Worm (Caenorhabditis elegans) whole organism, L2 larva: ENCODE measurements around the gene urb-1.
A peak's percentile ranks its signal among the peaks of the same experiment; 100 is the strongest.

Experiments
- Y55F3AM.14 ChIP-seq: fragments of 200-800 bp; sonication (Bioruptor generic); optimal IDR thresholded peaks from 2 replicates; lab custom pipeline; 2018; ENCODE audit warnings: mild to moderate bottlenecking, missing genetic modification characterization, missing compliant biosample characterization
- ZK546.5 ChIP-seq: sonication (generic microtip); optimal IDR thresholded peaks from 2 replicates; lab custom pipeline; 2017; ENCODE audit warnings: missing biosample characterization, missing genetic modification characterization
- blmp-1 ChIP-seq: sonication (generic microtip); optimal IDR thresholded peaks from 2 replicates; lab custom pipeline; 2017; ENCODE audit warnings: missing genetic modification characterization, mild to moderate bottlenecking, missing compliant biosample characterization, antibody characterized with exemption, moderate library complexity; ENCODE audit not compliant: insufficient read depth
- ceh-16 ChIP-seq: fragments of 150-350 bp; optimal IDR thresholded peaks from 2 replicates; lab custom pipeline; 2014; ENCODE audit warnings: missing biosample characterization, missing genetic modification characterization
- ceh-82 ChIP-seq: fragments of 150-350 bp; optimal IDR thresholded peaks from 2 replicates; lab custom pipeline; 2014; ENCODE audit warnings: missing biosample characterization, missing genetic modification characterization
- fos-1 ChIP-seq: fragments of 150-350 bp; optimal IDR thresholded peaks from 2 replicates; lab custom pipeline; 2014; ENCODE audit warnings: missing biosample characterization, missing genetic modification characterization
- lin-13 ChIP-seq: fragments of 150-350 bp; optimal IDR thresholded peaks from 2 replicates; lab custom pipeline; 2014; ENCODE audit warnings: missing biosample characterization, missing genetic modification reagents, missing genetic modification characterization
- mab-5 ChIP-seq: fragments of 150-350 bp; optimal IDR thresholded peaks from 2 replicates; lab custom pipeline; 2014; ENCODE audit warnings: missing biosample characterization, missing genetic modification characterization
- nhr-23 ChIP-seq: fragments of 150-350 bp; optimal IDR thresholded peaks from 2 replicates; lab custom pipeline; 2014; ENCODE audit warnings: missing biosample characterization, missing genetic modification reagents, missing genetic modification characterization
- nhr-237 ChIP-seq: fragments of 150-350 bp; optimal IDR thresholded peaks from 2 replicates; lab custom pipeline; 2014; ENCODE audit warnings: missing biosample characterization, missing genetic modification characterization
- nhr-25 ChIP-seq: fragments of 150-350 bp; sonication (generic microtip); optimal IDR thresholded peaks from 3 replicates; lab custom pipeline; 2014; ENCODE audit warnings: missing biosample characterization, missing genetic modification characterization
- snpc-4 ChIP-seq: fragments of 150-350 bp; optimal IDR thresholded peaks from 2 replicates; lab custom pipeline; 2014; ENCODE audit warnings: missing biosample characterization, missing genetic modification characterization
- unc-62 ChIP-seq: fragments of 150-350 bp; optimal IDR thresholded peaks from 2 replicates; lab custom pipeline; 2014; ENCODE audit warnings: missing biosample characterization, missing genetic modification reagents, missing genetic modification characterization
- zag-1 ChIP-seq: fragments of 150-350 bp; optimal IDR thresholded peaks from 2 replicates; lab custom pipeline; 2014; ENCODE audit warnings: missing biosample characterization, missing genetic modification characterization

DNA sequence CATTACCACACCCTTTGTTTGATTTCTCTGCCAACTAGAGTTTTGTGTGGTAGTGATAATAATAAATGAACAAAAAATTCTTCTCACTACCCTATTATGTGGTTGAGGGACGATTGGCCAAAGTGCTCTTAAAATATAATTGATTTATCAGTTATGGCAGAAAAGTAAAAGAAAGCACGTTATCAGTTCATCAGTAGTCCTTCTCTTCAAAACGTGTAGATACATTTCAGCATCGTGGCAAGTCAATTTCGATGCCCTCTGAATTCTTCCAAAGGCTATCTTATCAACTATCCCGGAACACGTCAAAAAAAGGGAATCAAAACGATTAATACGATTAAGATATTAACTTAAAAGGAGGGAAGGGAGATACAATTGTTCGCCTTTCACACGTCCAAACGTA lies 10.9 kb downstream of the urb-1 start:
- TF ChIP-seq nhr-237 (tag; lab: Kevin White, UChicago) (no peak), unc-62 (GFP tag; lab: Kevin White, UChicago) (no peak), zag-1 (tag; lab: Kevin White, UChicago) (no peak), lin-13 (GFP tag; lab: Kevin White, UChicago) (no peak), ZK546.5 (tag; lab: Kevin White, UChicago) (no peak), mab-5 (tag; lab: Kevin White, UChicago) (no peak), ceh-16 (tag; lab: Kevin White, UChicago) (no peak), fos-1 (peak; percentile 60), ceh-82 (no peak), nhr-23 (tag; lab: Kevin White, UChicago) (no peak), nhr-25 (tag; lab: Kevin White, UChicago) (no peak), snpc-4 (no peak), Y55F3AM.14 (GFP tag; lab: Kevin White, UChicago) (no peak), blmp-1 (tag; lab: Kevin White, UChicago) (no peak)
